Fruit fly (Drosophila melanogaster) ovary, adult (tissue): ENCODE results near the gene Alg9.
A peak's percentile ranks its signal among the peaks of the same experiment; 100 is the strongest.

Experiments
- CG17801 ChIP-seq: fragments of 200-800 bp; optimal IDR thresholded peaks from 2 replicates; lab custom pipeline; 2019; ENCODE audit warnings: missing biosample characterization, mild to moderate bottlenecking, missing genetic modification characterization, moderate library complexity; ENCODE audit not compliant: partially characterized antibody

Alg9 gene

DNA sequence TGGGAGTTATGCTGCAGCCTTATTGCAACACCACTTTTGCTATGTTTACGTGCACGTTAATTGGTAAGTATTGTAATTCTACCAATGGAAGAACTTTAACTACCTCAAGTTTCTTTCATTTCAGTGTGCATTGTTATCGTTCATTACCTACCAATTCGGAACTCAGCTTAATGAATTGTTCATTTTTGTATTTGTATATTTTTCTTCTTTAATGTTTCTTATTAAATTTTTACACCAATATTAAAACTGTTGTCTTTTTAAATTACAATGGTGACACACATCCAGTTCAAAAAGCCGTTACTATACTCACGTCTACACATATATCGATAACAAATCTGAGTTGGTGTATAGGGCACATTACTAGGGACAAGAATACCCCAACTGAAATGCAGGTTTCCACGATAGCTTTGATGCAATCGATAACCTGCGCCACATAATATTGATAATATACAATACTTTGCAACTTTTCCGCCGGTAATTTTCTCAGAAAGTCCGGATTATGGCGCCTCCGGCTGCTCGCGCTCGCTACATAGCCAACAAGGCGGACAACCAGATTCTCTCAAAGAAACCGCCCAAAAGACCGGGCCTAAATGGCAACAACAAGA is at the start of gene Alg9:
Alg9 (plus strand) TSS at position 387 of the 605 bp plus-strand sequence.
- TF ChIP-seq CG17801 (GFP tag; lab: Kevin White, UChicago): peak; percentile 0

DNA sequence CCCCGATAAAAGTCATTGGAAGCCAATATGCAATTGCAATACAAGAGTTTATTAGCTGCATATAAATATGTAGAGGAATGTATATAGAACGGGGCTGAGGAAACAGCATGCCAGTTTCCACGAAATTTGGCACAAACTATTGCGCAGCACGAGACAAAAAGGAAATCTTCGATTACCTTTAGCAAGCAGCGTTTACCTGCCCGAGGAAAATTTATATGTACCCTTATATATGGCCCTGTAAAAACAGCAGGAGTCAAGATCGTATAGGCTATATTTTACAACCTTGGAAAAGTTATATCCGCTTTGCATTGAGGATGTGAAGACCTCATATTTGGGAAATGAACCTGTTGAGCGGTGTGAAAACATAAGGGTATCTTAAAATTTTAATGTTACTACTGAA is 49.0 kb upstream of the Alg9 start:
- no peak for TF ChIP-seq CG17801 (GFP tag; lab: Kevin White, UChicago)

DNA sequence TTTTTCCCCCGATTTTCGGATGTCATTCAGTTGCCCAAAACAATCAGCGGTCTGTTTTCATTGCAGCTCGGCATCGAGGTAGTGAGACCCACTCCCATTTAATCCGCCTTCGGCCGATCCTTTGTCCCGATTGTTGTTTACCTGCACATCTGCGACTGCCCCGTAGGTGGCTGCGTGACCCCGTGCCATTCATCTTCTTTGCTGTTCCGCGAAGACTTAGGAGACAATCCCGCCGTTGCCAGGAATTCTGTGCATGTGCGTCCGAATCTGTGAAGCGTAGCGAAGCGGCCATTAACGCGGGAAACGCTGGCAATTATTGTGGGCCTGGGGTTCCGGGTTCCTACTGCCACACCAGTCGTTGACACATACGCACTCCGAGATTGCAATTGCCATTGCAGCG is 48.4 kb upstream of the Alg9 start:
- no peak for TF ChIP-seq CG17801 (GFP tag; lab: Kevin White, UChicago)

- no peak for TF ChIP-seq CG17801 (GFP tag; lab: Kevin White, UChicago)
Observed at dm6 chr3R:25174244-25174643, 47.1 kb upstream of the Alg9 start.

DNA sequence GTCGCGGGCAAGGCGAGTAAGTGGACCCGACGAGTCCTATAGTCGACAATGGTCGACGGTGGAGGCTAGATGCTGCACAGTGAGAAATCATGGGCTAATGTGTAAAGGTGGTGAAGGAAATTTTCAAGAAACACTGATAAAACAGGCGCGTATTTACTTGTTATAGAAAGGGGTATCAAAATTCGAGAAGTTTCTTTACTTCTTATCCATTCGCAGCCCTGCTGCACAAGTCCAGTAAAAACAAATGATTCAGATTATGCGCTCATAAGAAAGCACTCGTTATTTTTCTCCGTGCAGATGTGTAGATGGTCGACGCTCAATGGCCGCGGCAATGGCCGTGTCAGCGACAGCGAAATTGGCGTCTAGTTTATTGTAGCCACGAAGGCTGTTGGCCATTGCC is 44.9 kb upstream of the Alg9 start:
- TF ChIP-seq CG17801 (GFP tag; lab: Kevin White, UChicago): no peak

DNA sequence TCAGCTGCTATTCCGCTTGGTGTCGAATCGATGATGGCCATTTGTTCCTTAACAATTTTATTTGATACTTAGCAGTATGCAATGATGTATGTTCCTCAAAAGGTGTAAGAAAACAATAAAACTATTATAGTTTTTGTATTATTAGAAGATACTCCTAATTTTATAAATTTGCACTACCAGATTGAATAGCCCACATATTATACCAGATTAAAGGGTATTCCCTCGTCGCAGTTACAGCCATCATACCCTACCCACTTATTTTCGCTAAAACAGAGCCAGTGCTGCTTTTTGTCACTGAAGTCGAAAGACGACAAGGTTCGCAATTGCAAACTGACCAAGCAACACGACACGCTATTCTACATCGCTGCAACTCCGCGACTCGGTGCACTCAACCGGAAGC is 44.0 kb upstream of the Alg9 start:
- no peak for TF ChIP-seq CG17801 (GFP tag; lab: Kevin White, UChicago)

DNA sequence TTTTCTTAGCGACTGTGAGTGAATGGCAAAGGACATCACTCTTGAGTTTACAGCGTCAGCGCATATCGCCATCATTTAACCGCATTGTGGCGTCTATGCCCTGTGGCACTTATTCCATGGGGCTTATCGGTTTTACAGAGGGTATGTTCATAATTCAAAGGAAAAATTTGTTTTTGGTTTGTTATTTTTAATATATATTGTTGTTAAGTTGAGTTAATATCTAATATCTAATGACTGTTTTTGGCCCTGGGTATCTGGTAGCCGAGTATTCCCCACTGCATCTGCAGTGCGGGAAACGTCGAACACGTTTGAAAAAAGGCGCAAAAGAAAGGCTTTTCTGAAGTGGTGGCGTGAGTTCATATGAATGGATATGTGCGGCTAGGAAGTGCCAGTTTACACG is 42.9 kb upstream of the Alg9 start:
- TF ChIP-seq CG17801 (GFP tag; lab: Kevin White, UChicago): no peak

DNA sequence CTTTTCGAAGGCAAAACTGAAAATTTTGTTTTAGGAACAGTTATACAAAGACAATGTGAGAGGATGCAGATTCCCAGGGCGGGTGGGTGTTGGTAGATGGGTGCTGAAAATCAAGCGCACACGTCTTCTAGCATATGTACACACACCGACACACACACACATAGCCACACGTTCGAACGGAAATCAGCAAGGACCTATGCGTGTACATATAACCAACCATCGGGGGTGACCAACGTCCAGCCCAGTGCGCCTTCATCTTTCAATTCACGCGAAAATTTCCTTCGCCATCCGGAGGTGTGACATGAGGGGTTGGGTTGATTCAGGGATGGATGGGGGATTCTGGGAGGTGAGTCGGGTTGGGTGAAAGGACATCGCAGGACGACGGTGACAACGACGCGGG is 40.0 kb upstream of the Alg9 start:
- TF ChIP-seq CG17801 (GFP tag; lab: Kevin White, UChicago): no peak

DNA sequence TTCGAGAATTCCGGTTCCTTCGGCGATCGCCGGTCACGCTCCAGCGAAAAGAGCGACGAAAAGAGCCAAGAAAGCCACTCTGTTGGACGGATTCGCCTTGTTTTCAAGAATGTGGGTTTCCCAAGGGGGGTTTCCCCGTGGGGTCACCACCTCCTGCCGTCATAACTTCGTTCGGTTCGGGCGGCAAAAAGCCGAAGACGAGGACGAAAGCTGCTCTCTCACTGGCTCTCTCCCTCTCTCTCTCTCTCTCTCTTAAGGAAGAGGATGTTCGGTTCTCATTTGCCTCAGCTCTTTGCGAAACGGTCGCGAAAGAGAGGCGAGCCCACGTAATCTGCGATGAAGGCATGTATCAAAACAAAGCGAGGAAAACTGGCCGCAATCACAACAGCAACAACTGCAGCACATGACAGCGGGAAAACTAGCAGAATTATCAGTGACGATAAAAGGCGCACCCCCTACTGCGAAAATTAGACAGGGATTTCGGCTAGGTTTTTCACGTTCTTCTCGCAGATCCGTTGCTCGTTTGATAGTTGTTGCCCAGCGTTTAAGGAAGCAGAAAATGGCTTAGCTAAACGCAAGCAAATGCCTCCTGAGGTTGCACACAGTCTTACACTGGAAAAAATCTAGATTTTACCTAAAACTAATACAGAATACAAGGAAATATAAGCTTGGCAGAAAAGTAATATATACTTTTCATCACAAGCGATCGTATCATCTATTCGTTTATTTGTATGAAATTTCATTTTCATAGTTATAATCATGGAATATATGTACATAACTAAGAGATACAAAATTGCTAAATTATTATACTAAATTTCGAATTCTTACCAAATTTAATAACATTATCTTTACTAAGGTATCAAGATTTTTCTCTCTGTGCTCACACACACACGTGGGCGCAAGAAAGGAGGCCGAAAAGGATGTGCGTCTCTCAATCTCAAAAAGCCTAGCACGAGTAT is 37.6 kb upstream of the Alg9 start, which contains the start of gene dan:
dan (plus strand) TSS at position 900 of the 959 bp plus-strand sequence.
- no peak for TF ChIP-seq CG17801 (GFP tag; lab: Kevin White, UChicago)

dm6 chr3R:25184540-25184939 is 36.8 kb upstream of the Alg9 start:
- no peak for TF ChIP-seq CG17801 (GFP tag; lab: Kevin White, UChicago)

dm6 chr3R:25188990-25189389 is 32.4 kb upstream of the Alg9 start:
- TF ChIP-seq CG17801 (GFP tag; lab: Kevin White, UChicago): no peak

DNA sequence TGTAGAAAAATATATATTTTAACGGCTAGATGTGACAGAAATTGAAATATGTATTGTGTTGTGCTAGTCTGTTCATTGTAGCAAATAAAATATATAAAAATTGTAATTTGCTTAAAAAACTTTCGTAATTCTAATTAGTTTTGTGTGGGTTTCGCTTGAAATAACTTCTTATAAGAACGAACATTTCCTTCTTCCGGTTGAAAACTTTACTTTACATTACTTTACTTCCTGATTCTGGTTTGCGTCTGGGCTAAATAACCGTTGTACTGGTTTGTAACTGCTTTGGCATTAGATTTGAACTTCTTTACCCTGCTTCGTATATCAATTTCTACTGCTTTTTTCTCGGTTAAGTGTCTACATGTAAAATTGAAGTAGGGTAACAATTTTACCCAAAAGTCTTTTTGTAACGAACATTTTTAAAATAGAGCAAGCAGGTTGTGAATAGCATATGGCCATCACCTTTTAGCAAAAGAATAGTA is 27.6 kb upstream of the Alg9 start, which contains the start of gene lobo:
lobo (minus strand) TSS at position 51 of the 479 bp plus-strand sequence.
- TF ChIP-seq CG17801 (GFP tag; lab: Kevin White, UChicago): no peak

DNA sequence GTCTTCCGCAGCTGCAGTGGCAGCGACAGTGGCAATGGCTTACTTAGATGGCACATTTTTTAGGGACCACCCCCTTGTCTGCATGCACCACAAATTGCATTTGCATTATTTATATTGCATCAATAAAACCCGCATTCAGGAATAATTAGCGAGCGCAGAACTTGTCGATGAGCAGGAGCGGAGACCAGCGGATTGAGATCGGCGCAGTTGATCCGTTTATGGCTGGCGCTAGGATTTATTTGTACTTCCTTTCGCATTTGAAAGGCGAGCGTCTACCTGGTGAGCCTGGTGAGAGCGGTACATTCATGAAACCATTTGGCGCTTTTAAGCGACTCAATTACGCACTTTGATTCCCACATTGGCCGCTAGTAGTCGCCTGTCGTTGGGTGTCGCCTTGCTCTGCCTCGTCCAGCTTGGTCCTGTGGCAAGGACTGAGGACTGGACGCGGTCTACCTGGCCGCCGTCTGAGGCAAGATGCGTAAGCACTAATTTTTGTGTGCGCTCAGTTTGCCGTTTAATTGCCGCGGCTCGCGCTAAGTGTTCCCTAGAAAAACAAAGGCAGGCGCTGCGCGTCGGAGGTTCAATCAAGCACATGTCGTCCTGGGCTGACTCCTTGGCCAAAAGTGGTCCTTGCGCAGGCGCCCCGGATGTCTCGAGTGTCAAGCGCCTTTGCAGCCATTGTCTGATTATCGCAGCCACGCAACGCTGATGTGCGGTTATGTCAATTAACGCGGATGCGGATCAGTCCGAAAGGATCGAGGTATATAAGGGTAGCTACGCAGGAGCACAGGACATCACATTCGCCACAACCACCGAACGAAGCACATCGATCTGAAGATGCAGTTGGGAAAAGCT is 26.4 kb upstream of the Alg9 start, which contains the start of gene CG13653:
CG13653 (plus strand) TSS at position 805 of the 855 bp plus-strand sequence.
- no peak for TF ChIP-seq CG17801 (GFP tag; lab: Kevin White, UChicago)

dm6 chr3R:25199321-25199868 is 22.0 kb upstream of the Alg9 start, which contains the start of gene CG13654:
CG13654 (plus strand) TSS chr3R:25199818.
- no peak for TF ChIP-seq CG17801 (GFP tag; lab: Kevin White, UChicago)
